Worm (Caenorhabditis elegans) whole organism, L3 larva: Measurements from ENCODE around the gene irld-14.

Source experiments
- R02D3.7 ChIP-seq: fragments of 150-350 bp; optimal IDR thresholded peaks from 2 replicates; lab custom pipeline; 2014; ENCODE audit warnings: missing biosample characterization, missing genetic modification characterization
- ZK546.5 ChIP-seq: sonication (generic microtip); optimal IDR thresholded peaks from 2 replicates; lab custom pipeline; 2017; ENCODE audit warnings: missing biosample characterization, missing genetic modification characterization
- aly-2 ChIP-seq: fragments of 150-350 bp; optimal IDR thresholded peaks from 2 replicates; lab custom pipeline; 2014; ENCODE audit warnings: missing biosample characterization, missing genetic modification characterization
- ama-1 ChIP-seq: fragments of 150-350 bp; optimal IDR thresholded peaks from 2 replicates; lab custom pipeline; 2018
- ceh-16 ChIP-seq: sonication (generic microtip); optimal IDR thresholded peaks from 2 replicates; lab custom pipeline; 2017; ENCODE audit warnings: missing biosample characterization, missing genetic modification characterization
- ceh-28 ChIP-seq: fragments of 150-350 bp; optimal IDR thresholded peaks from 2 replicates; lab custom pipeline; 2014; ENCODE audit warnings: missing biosample characterization, missing genetic modification reagents, missing genetic modification characterization
- ceh-82 ChIP-seq: fragments of 150-350 bp; optimal IDR thresholded peaks from 2 replicates; lab custom pipeline; 2014; ENCODE audit warnings: missing biosample characterization, missing genetic modification characterization
- ceh-9 ChIP-seq: sonication (generic microtip); optimal IDR thresholded peaks from 2 replicates; lab custom pipeline; 2018; ENCODE audit warnings: missing biosample characterization, missing genetic modification characterization
- daf-12 ChIP-seq: fragments of 150-350 bp; optimal IDR thresholded peaks from 2 replicates; lab custom pipeline; 2014; ENCODE audit warnings: missing biosample characterization, missing genetic modification reagents, missing genetic modification characterization
- egl-27 ChIP-seq: sonication (generic microtip); optimal IDR thresholded peaks from 4 replicates; lab custom pipeline; 2017; ENCODE audit warnings: missing biosample characterization, missing genetic modification reagents, missing genetic modification characterization
- egl-5 ChIP-seq: fragments of 150-350 bp; optimal IDR thresholded peaks from 2 replicates; lab custom pipeline; 2017; ENCODE audit warnings: missing biosample characterization, missing genetic modification reagents, missing genetic modification characterization, inconsistent platforms
- elt-1 ChIP-seq: fragments of 150-350 bp; optimal IDR thresholded peaks from 2 replicates; lab custom pipeline; 2014; ENCODE audit warnings: missing biosample characterization, missing genetic modification characterization
- elt-2 ChIP-seq: sonication (generic microtip); optimal IDR thresholded peaks from 2 replicates; lab custom pipeline; 2016; ENCODE audit warnings: missing genetic modification reagents, mild to moderate bottlenecking, missing genetic modification characterization, missing compliant biosample characterization
- elt-3 ChIP-seq, 3 experiments: fragments of 150-350 bp in 1 of 3; sonication (generic microtip) in 2 of 3; optimal IDR thresholded peaks; 2 replicates in 2 of 3; 4 replicates in 1 of 3; lab custom pipeline; 2014 to 2017; ENCODE audit warnings: missing biosample characterization in 3 of 3, missing genetic modification characterization in 3 of 3
- eor-1 ChIP-seq, 2 experiments: fragments of 150-350 bp; optimal IDR thresholded peaks; 2 replicates each; lab custom pipeline; 2014 to 2018; ENCODE audit warnings: missing biosample characterization in 2 of 2, missing genetic modification characterization in 2 of 2
- fkh-10 ChIP-seq: sonication (generic microtip); optimal IDR thresholded peaks from 2 replicates; lab custom pipeline; 2017; ENCODE audit warnings: missing biosample characterization, missing genetic modification reagents, missing genetic modification characterization
- fkh-2 ChIP-seq: fragments of 150-350 bp; optimal IDR thresholded peaks from 2 replicates; lab custom pipeline; 2014; ENCODE audit warnings: missing biosample characterization, missing genetic modification reagents, missing genetic modification characterization
- fos-1 ChIP-seq: fragments of 150-350 bp; optimal IDR thresholded peaks from 2 replicates; lab custom pipeline; 2014; ENCODE audit warnings: missing biosample characterization, missing genetic modification characterization
- hmg-11 ChIP-seq: sonication (generic microtip); optimal IDR thresholded peaks from 2 replicates; lab custom pipeline; 2016; ENCODE audit warnings: missing genetic modification characterization, missing compliant biosample characterization
- jun-1 ChIP-seq: fragments of 150-350 bp; optimal IDR thresholded peaks from 2 replicates; lab custom pipeline; 2014; ENCODE audit warnings: missing biosample characterization, missing genetic modification reagents, missing genetic modification characterization
- lin-15B ChIP-seq: fragments of 150-350 bp; optimal IDR thresholded peaks from 2 replicates; lab custom pipeline; 2014; ENCODE audit warnings: missing biosample characterization, missing genetic modification characterization
- lin-39 ChIP-seq: fragments of 150-350 bp; optimal IDR thresholded peaks from 2 replicates; lab custom pipeline; 2018; ENCODE audit warnings: missing biosample characterization, missing genetic modification reagents, missing genetic modification characterization
- lsy-12 ChIP-seq: sonication (generic microtip); optimal IDR thresholded peaks from 2 replicates; lab custom pipeline; 2016; ENCODE audit warnings: mild to moderate bottlenecking, missing genetic modification characterization, missing compliant biosample characterization
- mdl-1 ChIP-seq: fragments of 150-350 bp; optimal IDR thresholded peaks from 2 replicates; lab custom pipeline; 2014; ENCODE audit warnings: missing biosample characterization, missing genetic modification characterization
- mml-1 ChIP-seq: fragments of 150-350 bp; sonication (generic microtip); optimal IDR thresholded peaks from 3 replicates; lab custom pipeline; 2014; ENCODE audit warnings: missing biosample characterization, missing genetic modification characterization
- nfya-1 ChIP-seq: sonication (generic microtip); optimal IDR thresholded peaks from 2 replicates; lab custom pipeline; 2017; ENCODE audit warnings: missing genetic modification characterization, mild to moderate bottlenecking, missing compliant biosample characterization, antibody characterized with exemption, moderate library complexity; ENCODE audit not compliant: insufficient read depth
- nhr-11 ChIP-seq: fragments of 150-350 bp; optimal IDR thresholded peaks from 2 replicates; lab custom pipeline; 2014; ENCODE audit warnings: missing biosample characterization, missing genetic modification characterization
- nhr-12 ChIP-seq: fragments of 150-350 bp; optimal IDR thresholded peaks from 2 replicates; lab custom pipeline; 2014; ENCODE audit warnings: missing biosample characterization, missing genetic modification characterization
- nhr-23 ChIP-seq: fragments of 150-350 bp; optimal IDR thresholded peaks from 2 replicates; lab custom pipeline; 2014; ENCODE audit warnings: missing biosample characterization, missing genetic modification reagents, missing genetic modification characterization
- nhr-237 ChIP-seq: fragments of 150-350 bp; optimal IDR thresholded peaks from 2 replicates; lab custom pipeline; 2014; ENCODE audit warnings: missing biosample characterization, missing genetic modification characterization
- nhr-25 ChIP-seq: sonication (generic microtip); optimal IDR thresholded peaks from 2 replicates; lab custom pipeline; 2017; ENCODE audit warnings: missing biosample characterization, missing genetic modification characterization
- nhr-28 ChIP-seq: fragments of 150-350 bp; optimal IDR thresholded peaks from 2 replicates; lab custom pipeline; 2014; ENCODE audit warnings: missing biosample characterization, missing genetic modification characterization
- nhr-43 ChIP-seq: sonication (generic microtip); optimal IDR thresholded peaks from 2 replicates; lab custom pipeline; 2016; ENCODE audit warnings: mild to moderate bottlenecking, missing genetic modification characterization, missing compliant biosample characterization; ENCODE audit not compliant: poor library complexity, severe bottlenecking
- nhr-67 ChIP-seq: fragments of 150-350 bp; optimal IDR thresholded peaks from 2 replicates; lab custom pipeline; 2014; ENCODE audit warnings: missing biosample characterization, missing genetic modification characterization
- nhr-76 ChIP-seq: fragments of 150-350 bp; sonication (generic microtip); optimal IDR thresholded peaks from 5 replicates; lab custom pipeline; 2014; ENCODE audit warnings: missing biosample characterization, missing genetic modification characterization
- nhr-77 ChIP-seq: fragments of 150-350 bp; optimal IDR thresholded peaks from 2 replicates; lab custom pipeline; 2014; ENCODE audit warnings: missing biosample characterization, missing genetic modification characterization
- pha-4 ChIP-seq: fragments of 150-350 bp; optimal IDR thresholded peaks from 2 replicates; lab custom pipeline; 2014; ENCODE audit warnings: missing biosample characterization, missing genetic modification reagents, missing genetic modification characterization
- pqm-1 ChIP-seq: fragments of 150-350 bp; optimal IDR thresholded peaks from 2 replicates; lab custom pipeline; 2017; ENCODE audit warnings: missing biosample characterization, missing genetic modification characterization, inconsistent platforms
- sea-2 ChIP-seq: fragments of 150-350 bp; sonication (generic microtip); optimal IDR thresholded peaks from 4 replicates; lab custom pipeline; 2014; ENCODE audit warnings: missing biosample characterization, missing genetic modification reagents, missing genetic modification characterization
- skn-1 ChIP-seq: fragments of 150-350 bp; optimal IDR thresholded peaks from 2 replicates; lab custom pipeline; 2014; ENCODE audit warnings: missing biosample characterization, missing genetic modification characterization
- snpc-4 ChIP-seq: fragments of 150-350 bp; optimal IDR thresholded peaks from 2 replicates; lab custom pipeline; 2014; ENCODE audit warnings: missing biosample characterization, missing genetic modification characterization
- tbx-2 ChIP-seq: sonication (generic microtip); optimal IDR thresholded peaks from 2 replicates; lab custom pipeline; 2016; ENCODE audit warnings: mild to moderate bottlenecking, missing genetic modification characterization, missing compliant biosample characterization
- unc-39 ChIP-seq: sonication (generic microtip); optimal IDR thresholded peaks from 4 replicates; lab custom pipeline; 2017; ENCODE audit warnings: missing biosample characterization, missing genetic modification characterization
- unc-62 ChIP-seq: fragments of 150-350 bp; sonication (generic microtip); optimal IDR thresholded peaks from 4 replicates; lab custom pipeline; 2014; ENCODE audit warnings: missing biosample characterization, missing genetic modification reagents, missing genetic modification characterization
- zag-1 ChIP-seq: fragments of 150-350 bp; optimal IDR thresholded peaks from 2 replicates; lab custom pipeline; 2014; ENCODE audit warnings: missing biosample characterization, missing genetic modification characterization
- ztf-11 ChIP-seq: fragments of 150-350 bp; optimal IDR thresholded peaks from 2 replicates; lab custom pipeline; 2014; ENCODE audit warnings: missing biosample characterization, missing genetic modification characterization
- ztf-4 ChIP-seq: fragments of 150-350 bp; optimal IDR thresholded peaks from 2 replicates; lab custom pipeline; 2014; ENCODE audit warnings: missing biosample characterization, missing genetic modification characterization

The irld-14 gene

DNA sequence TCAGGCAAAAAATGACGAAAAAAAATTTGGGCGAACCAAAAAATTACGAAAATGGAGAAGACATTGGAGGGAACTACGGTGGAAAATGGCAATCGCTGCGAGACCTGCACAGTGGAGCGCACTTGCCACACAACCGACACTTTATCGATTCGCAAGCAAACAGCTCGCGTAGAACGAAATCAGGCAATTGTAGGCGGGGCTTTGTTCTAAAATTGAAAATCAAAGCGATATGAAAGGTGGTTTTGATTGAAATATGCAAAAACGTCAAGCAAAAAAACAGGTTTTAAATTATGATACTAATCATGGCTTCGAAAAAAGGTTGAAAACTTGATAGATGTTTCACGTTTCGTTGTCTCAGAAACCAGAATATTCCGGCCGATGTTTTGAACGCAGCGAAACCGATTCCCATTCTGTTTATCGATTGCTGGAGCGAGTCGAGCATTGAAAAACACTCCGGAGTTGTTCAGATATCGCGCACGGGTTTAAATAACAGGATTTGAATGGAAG is 5.9 kb downstream of the irld-14 start, which contains the start of the genes fib-1 and mut-15:
fib-1 (minus strand) TSS at position 40 of the 507 bp plus-strand sequence.
mut-15 (plus strand) TSS at position 360 of the 507 bp plus-strand sequence.
- TF ChIP-seq eor-1 (tag; optimal IDR thresholded peaks at IDR 0.05; lab: Kevin White, UChicago) (no peak), pqm-1 (tag; lab: Kevin White, UChicago) (peak; percentile 61), lsy-12 (tag; lab: Kevin White, UChicago) (peak; percentile 91), egl-5 (peak; percentile 92), sea-2 (GFP tag; lab: Kevin White, UChicago) (no peak), unc-62 (peak; percentile 59), pha-4 (tag; lab: Kevin White, UChicago) (peak; percentile 95), elt-1 (tag; lab: Kevin White, UChicago) (peak; percentile 24), tbx-2 (tag; lab: Kevin White, UChicago) (peak; percentile 48), nhr-237 (no peak), snpc-4 (peak; percentile 80), lin-15B (tag; lab: Kevin White, UChicago) (peak; percentile 98), nhr-67 (tag; lab: Kevin White, UChicago) (no peak), mdl-1 (tag; lab: Kevin White, UChicago) (no peak), ceh-82 (tag; lab: Kevin White, UChicago) (peak; percentile 53), ama-1 (no peak), lin-39 (tag; lab: Kevin White, UChicago) (peak; percentile 84), ceh-9 (tag; lab: Kevin White, UChicago) (no peak), fkh-10 (GFP tag; lab: Kevin White, UChicago) (peak; percentile 80), nhr-76 (tag; lab: Kevin White, UChicago) (no peak), skn-1 (peak; percentile 71), mml-1 (tag; lab: Kevin White, UChicago) (no peak), egl-27 (tag; lab: Kevin White, UChicago) (peak; percentile 10), nfya-1 (tag; lab: Kevin White, UChicago) (peak; percentile 94), nhr-43 (tag; lab: Kevin White, UChicago) (peak; percentile 91), daf-12 (tag; lab: Kevin White, UChicago) (no peak), R02D3.7 (tag; lab: Kevin White, UChicago) (peak; percentile 88), ceh-16 (tag; lab: Kevin White, UChicago) (no peak), ztf-11 (no peak), fkh-2 (tag; lab: Kevin White, UChicago) (no peak), ZK546.5 (tag; lab: Kevin White, UChicago) (no peak), nhr-23 (tag; lab: Kevin White, UChicago) (peak; percentile 91), nhr-77 (tag; lab: Kevin White, UChicago) (peak; percentile 14), ztf-4 (tag; lab: Kevin White, UChicago) (peak; percentile 26), elt-3 (tag; optimal IDR thresholded peaks at IDR 0.05; lab: Kevin White, UChicago) (peak in 1 of 3 experiments; percentile 72), elt-2 (tag; lab: Kevin White, UChicago) (peak; percentile 72), nhr-11 (peak; percentile 76), fos-1 (no peak), nhr-12 (tag; lab: Kevin White, UChicago) (no peak), aly-2 (no peak), hmg-11 (peak; percentile 81), nhr-25 (tag; lab: Kevin White, UChicago) (peak; percentile 94), unc-39 (tag; lab: Kevin White, UChicago) (no peak), ceh-28 (tag; lab: Kevin White, UChicago) (peak; percentile 96), nhr-28 (tag; lab: Kevin White, UChicago) (no peak), zag-1 (peak; percentile 39), jun-1 (tag; lab: Kevin White, UChicago) (peak; percentile 75)
- TF ChIP-seq, all 47 proteins: peak for 28
